Fruit fly (Drosophila melanogaster): Measurements from ENCODE around the gene Pc.

Gene Pc

dm6 chr3L:21334999-21335631, 17.3 kb upstream of the Pc start, which contains the start of gene Tsr1:
TSS of gene Tsr1 (plus strand) at chr3L:21335215.
- no peak for TF ChIP-seq ttk (optimal IDR thresholded peaks at IDR 0.05)
- TF ChIP-seq insv (optimal IDR thresholded peaks at IDR 0.05): no peak

- TF ChIP-seq Myc (optimal IDR thresholded peaks at IDR 0.05) (no peak), h (optimal IDR thresholded peaks at IDR 0.05) (no peak), psq (optimal IDR thresholded peaks at IDR 0.05) (no peak), insv (optimal IDR thresholded peaks at IDR 0.05) (no peak), Sin3A (optimal IDR thresholded peaks at IDR 0.05) (no peak), ttk (optimal IDR thresholded peaks at IDR 0.05) (no peak)
These were observed 6.9 kb upstream of the Pc start for dm6 chr3L:21324724-21325123.

dm6 chr3L:21321807-21322503, 4.1 kb upstream of the Pc start:
- no peak for TF ChIP-seq psq (optimal IDR thresholded peaks at IDR 0.05)
- TF ChIP-seq insv (optimal IDR thresholded peaks at IDR 0.05): no peak
- no peak for TF ChIP-seq ttk (optimal IDR thresholded peaks at IDR 0.05)
- no peak for TF ChIP-seq h (optimal IDR thresholded peaks at IDR 0.05)
- TF ChIP-seq Myc (optimal IDR thresholded peaks at IDR 0.05): no peak

DNA sequence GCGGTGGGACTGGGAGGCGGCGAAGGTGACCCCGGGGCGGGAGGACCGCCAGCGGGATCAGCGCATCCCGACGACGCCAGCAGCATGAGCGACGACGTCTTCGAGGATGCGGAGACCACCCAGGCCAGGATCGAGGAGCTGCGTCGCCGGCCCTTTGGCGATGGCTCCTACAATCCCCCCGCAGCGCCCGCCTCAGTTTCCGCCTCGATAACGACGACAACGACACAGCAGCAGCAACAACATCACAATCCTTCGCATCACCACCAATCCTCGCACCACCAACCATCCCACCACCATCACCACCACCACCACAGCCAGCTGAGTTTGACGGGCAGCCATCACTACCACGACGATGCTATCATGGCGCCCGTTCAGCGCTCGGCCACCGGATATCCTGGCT, 2.1 kb upstream of the Pc start:
- no peak for TF ChIP-seq Myc (optimal IDR thresholded peaks at IDR 0.05)
- TF ChIP-seq Sin3A (optimal IDR thresholded peaks at IDR 0.05): no peak
- TF ChIP-seq ttk (optimal IDR thresholded peaks at IDR 0.05): no peak
- TF ChIP-seq psq (optimal IDR thresholded peaks at IDR 0.05): no peak
- TF ChIP-seq h (optimal IDR thresholded peaks at IDR 0.05): no peak
- TF ChIP-seq insv (optimal IDR thresholded peaks at IDR 0.05): no peak

- TF ChIP-seq Myc (optimal IDR thresholded peaks at IDR 0.05) (no peak), ttk (optimal IDR thresholded peaks at IDR 0.05) (no peak), psq (optimal IDR thresholded peaks at IDR 0.05) (no peak), insv (optimal IDR thresholded peaks at IDR 0.05) (no peak), Sin3A (optimal IDR thresholded peaks at IDR 0.05) (no peak), h (optimal IDR thresholded peaks at IDR 0.05) (no peak)
These were observed 1.6 kb upstream of the Pc start for dm6 chr3L:21319313-21319907.

DNA sequence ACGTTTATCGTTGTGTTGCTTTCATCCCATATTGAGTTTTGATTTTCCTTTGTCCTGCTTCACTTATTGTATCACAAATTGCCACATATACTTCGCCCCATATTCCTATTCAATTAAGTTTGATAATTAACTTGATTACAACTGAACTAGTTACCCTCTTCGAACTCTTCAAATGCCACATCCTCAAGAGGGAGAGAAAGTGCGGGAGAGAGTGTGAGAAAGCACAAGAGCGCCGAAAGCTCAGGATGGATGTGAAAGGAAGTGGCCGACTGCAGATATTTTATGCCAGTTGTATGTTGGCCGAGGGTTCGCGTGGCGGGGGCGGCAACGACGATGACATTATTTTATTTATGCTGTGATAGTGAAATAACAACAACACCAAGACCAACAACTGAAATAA, 654 bp upstream of the Pc start, which contains the start of gene Rab26:
Gene Rab26, plus strand, starts transcription at position 301 of the 400 bp plus-strand sequence.
- no peak for TF ChIP-seq Myc (optimal IDR thresholded peaks at IDR 0.05)
- TF ChIP-seq ttk (optimal IDR thresholded peaks at IDR 0.05): no peak
- TF ChIP-seq psq (optimal IDR thresholded peaks at IDR 0.05): no peak
- TF ChIP-seq insv (optimal IDR thresholded peaks at IDR 0.05): no peak
- no peak for TF ChIP-seq h (optimal IDR thresholded peaks at IDR 0.05)
- no peak for TF ChIP-seq Sin3A (optimal IDR thresholded peaks at IDR 0.05)

DNA sequence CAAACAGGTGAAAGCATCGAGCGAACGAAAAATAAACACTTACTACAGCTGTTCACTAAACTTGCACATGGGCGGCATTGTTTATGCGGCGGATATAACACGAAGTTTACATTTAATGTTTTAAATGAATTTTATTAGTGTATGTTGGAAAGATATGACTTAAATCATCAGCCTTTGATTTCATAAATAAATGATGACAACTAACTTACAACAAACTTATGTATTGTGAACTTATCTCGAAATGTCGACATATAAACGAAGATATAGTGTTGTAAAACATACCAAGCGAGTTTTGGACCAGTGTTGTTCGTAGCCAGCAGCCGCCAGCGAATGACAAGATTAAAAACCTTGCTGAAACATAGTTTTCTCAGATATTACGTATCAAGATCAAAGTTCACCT, 13.4 kb downstream of the Pc start, which contains the start of the genes CG11309 and CG7632:
Gene CG11309, minus strand, starts transcription at position 259 of the 400 bp plus-strand sequence.
Gene CG7632, plus strand, starts transcription at position 298 of the 400 bp plus-strand sequence.
- TF ChIP-seq insv (optimal IDR thresholded peaks at IDR 0.05) (no peak), psq (optimal IDR thresholded peaks at IDR 0.05) (no peak), h (optimal IDR thresholded peaks at IDR 0.05) (no peak), ttk (optimal IDR thresholded peaks at IDR 0.05) (no peak), Sin3A (optimal IDR thresholded peaks at IDR 0.05) (no peak), Myc (optimal IDR thresholded peaks at IDR 0.05) (no peak)

DNA sequence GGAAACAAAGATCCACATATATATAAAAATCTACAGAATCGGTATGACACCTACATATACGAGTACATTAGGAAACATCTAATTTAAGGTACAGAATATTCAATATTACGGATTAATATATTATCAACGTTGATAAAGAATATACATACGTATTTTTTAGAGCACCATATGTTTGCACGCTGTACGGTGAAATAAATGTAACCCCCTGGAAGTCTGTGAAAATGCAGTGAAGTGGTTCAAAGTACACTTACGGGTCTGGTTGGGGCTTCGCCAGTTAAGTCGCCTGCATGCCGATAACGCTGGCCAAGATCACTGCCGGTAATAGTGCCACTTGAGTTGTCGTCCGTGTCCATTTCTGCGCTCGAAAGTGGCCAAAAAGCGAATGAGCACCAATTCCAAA, 14.2 kb downstream of the Pc start:
- TF ChIP-seq Myc (optimal IDR thresholded peaks at IDR 0.05) (no peak), psq (optimal IDR thresholded peaks at IDR 0.05) (no peak), ttk (optimal IDR thresholded peaks at IDR 0.05) (no peak), h (optimal IDR thresholded peaks at IDR 0.05) (no peak), Sin3A (optimal IDR thresholded peaks at IDR 0.05) (no peak), insv (optimal IDR thresholded peaks at IDR 0.05) (no peak)

dm6 chr3L:21302493-21302892, 15.3 kb downstream of the Pc start:
- no peak for TF ChIP-seq insv (optimal IDR thresholded peaks at IDR 0.05)
- TF ChIP-seq Sin3A (optimal IDR thresholded peaks at IDR 0.05): no peak
- TF ChIP-seq Myc (optimal IDR thresholded peaks at IDR 0.05): no peak
- TF ChIP-seq h (optimal IDR thresholded peaks at IDR 0.05): no peak
- TF ChIP-seq ttk (optimal IDR thresholded peaks at IDR 0.05): no peak
- no peak for TF ChIP-seq psq (optimal IDR thresholded peaks at IDR 0.05)

dm6 chr3L:21301737-21302487, 15.9 kb downstream of the Pc start:
- TF ChIP-seq Sin3A (optimal IDR thresholded peaks at IDR 0.05) (no peak), ttk (optimal IDR thresholded peaks at IDR 0.05) (no peak), insv (optimal IDR thresholded peaks at IDR 0.05) (no peak), Myc (optimal IDR thresholded peaks at IDR 0.05) (no peak)

DNA sequence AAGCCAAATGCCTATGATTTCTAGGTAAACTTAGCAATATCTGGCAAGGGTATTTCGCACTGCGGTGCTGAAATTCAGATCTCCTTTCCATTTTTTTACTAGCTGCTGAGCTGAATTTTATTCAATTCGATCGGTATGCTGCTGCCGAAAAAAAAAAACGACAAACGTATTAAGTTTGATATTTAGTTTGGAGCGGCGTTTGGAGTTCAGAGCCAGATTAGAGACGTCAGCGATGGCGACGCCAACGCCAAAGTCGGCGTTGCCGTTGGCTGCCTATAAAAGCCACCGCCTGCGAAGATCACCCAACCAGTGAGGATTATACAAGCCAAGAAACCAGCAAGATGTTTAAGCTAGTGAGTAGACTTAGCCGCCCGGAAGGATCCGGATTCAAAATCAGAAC, 17.5 kb downstream of the Pc start, which contains the start of gene Cpr78Cc:
Gene Cpr78Cc, plus strand, starts transcription at position 301 of the 400 bp plus-strand sequence.
- no peak for TF ChIP-seq h (optimal IDR thresholded peaks at IDR 0.05)
- TF ChIP-seq Myc (optimal IDR thresholded peaks at IDR 0.05): no peak
- no peak for TF ChIP-seq ttk (optimal IDR thresholded peaks at IDR 0.05)
- TF ChIP-seq Sin3A (optimal IDR thresholded peaks at IDR 0.05): no peak
- TF ChIP-seq psq (optimal IDR thresholded peaks at IDR 0.05): no peak
- TF ChIP-seq insv (optimal IDR thresholded peaks at IDR 0.05): no peak

- TF ChIP-seq h (optimal IDR thresholded peaks at IDR 0.05): no peak
- TF ChIP-seq ttk (optimal IDR thresholded peaks at IDR 0.05): no peak
- no peak for TF ChIP-seq Sin3A (optimal IDR thresholded peaks at IDR 0.05)
- no peak for TF ChIP-seq Myc (optimal IDR thresholded peaks at IDR 0.05)
- TF ChIP-seq insv (optimal IDR thresholded peaks at IDR 0.05): no peak
- no peak for TF ChIP-seq psq (optimal IDR thresholded peaks at IDR 0.05)
These were observed 18.6 kb downstream of the Pc start for dm6 chr3L:21299203-21299602.
